Worm (Caenorhabditis elegans) whole organism, L2 larva: ENCODE measurements around the gene coa-4.

Source experiments
- F13H6.1 ChIP-seq: sonication (generic microtip); optimal IDR thresholded peaks from 2 replicates; lab custom pipeline; 2016; ENCODE audit warnings: missing genetic modification characterization, missing compliant biosample characterization
- Y55F3AM.14 ChIP-seq: fragments of 200-800 bp; sonication (Bioruptor generic); optimal IDR thresholded peaks from 2 replicates; lab custom pipeline; 2018; ENCODE audit warnings: mild to moderate bottlenecking, missing genetic modification characterization, missing compliant biosample characterization
- ama-1 ChIP-seq: fragments of 150-350 bp; optimal IDR thresholded peaks from 2 replicates; lab custom pipeline; 2018; ENCODE audit warnings: inconsistent platforms
- ceh-82 ChIP-seq: fragments of 150-350 bp; optimal IDR thresholded peaks from 2 replicates; lab custom pipeline; 2014; ENCODE audit warnings: missing biosample characterization, missing genetic modification characterization
- dmd-4 ChIP-seq: sonication (generic microtip); optimal IDR thresholded peaks from 2 replicates; lab custom pipeline; 2017; ENCODE audit warnings: missing biosample characterization, missing genetic modification characterization
- lsy-2 ChIP-seq, 2 experiments: fragments of 150-350 bp in 1 of 2; sonication (generic microtip) in 1 of 2; optimal IDR thresholded peaks; 2 replicates each; lab custom pipeline; 2014 to 2017; ENCODE audit warnings: missing biosample characterization in 2 of 2, missing genetic modification characterization in 2 of 2
- mab-5 ChIP-seq: fragments of 150-350 bp; optimal IDR thresholded peaks from 2 replicates; lab custom pipeline; 2014; ENCODE audit warnings: missing biosample characterization, missing genetic modification characterization
- nhr-237 ChIP-seq: fragments of 150-350 bp; optimal IDR thresholded peaks from 2 replicates; lab custom pipeline; 2014; ENCODE audit warnings: missing biosample characterization, missing genetic modification characterization
- skn-1 ChIP-seq: sonication (generic microtip); optimal IDR thresholded peaks from 2 replicates; lab custom pipeline; 2017; ENCODE audit warnings: missing biosample characterization, missing genetic modification characterization
- unc-62 ChIP-seq: fragments of 150-350 bp; optimal IDR thresholded peaks from 2 replicates; lab custom pipeline; 2014; ENCODE audit warnings: missing biosample characterization, missing genetic modification reagents, missing genetic modification characterization

- TF ChIP-seq F13H6.1 (tag; lab: Kevin White, UChicago) (no peak), skn-1 (tag; lab: Kevin White, UChicago) (no peak), nhr-237 (tag; lab: Kevin White, UChicago) (no peak), unc-62 (GFP tag; lab: Kevin White, UChicago) (no peak), ceh-82 (tag; lab: Kevin White, UChicago) (no peak), ama-1 (lab: Kevin White, UChicago) (no peak), lsy-2 (tag; optimal IDR thresholded peaks at IDR 0.05; lab: Kevin White, UChicago) (no peak), dmd-4 (tag; lab: Kevin White, UChicago) (no peak), mab-5 (no peak), Y55F3AM.14 (no peak)
Measured at ce11 chrIV:9333007-9333406, 2.4 kb downstream of the coa-4 start.
